Worm (Caenorhabditis elegans) whole organism, L2 larva: ENCODE measurements around the gene srw-31.

Experiments used
- C34F6.9 ChIP-seq: fragments of 150-350 bp; optimal IDR thresholded peaks from 2 replicates; lab custom pipeline; 2014; ENCODE audit warnings: missing biosample characterization, missing genetic modification characterization
- ZK546.5 ChIP-seq: sonication (generic microtip); optimal IDR thresholded peaks from 2 replicates; lab custom pipeline; 2017; ENCODE audit warnings: missing biosample characterization, missing genetic modification characterization
- ama-1 ChIP-seq: fragments of 150-350 bp; optimal IDR thresholded peaks from 2 replicates; lab custom pipeline; 2018; ENCODE audit warnings: inconsistent platforms
- ceh-82 ChIP-seq: fragments of 150-350 bp; optimal IDR thresholded peaks from 2 replicates; lab custom pipeline; 2014; ENCODE audit warnings: missing biosample characterization, missing genetic modification characterization
- egl-27 ChIP-seq: sonication (generic microtip); optimal IDR thresholded peaks from 3 replicates; lab custom pipeline; 2017; ENCODE audit warnings: missing biosample characterization, missing genetic modification reagents, missing genetic modification characterization
- elt-1 ChIP-seq: fragments of 150-350 bp; optimal IDR thresholded peaks from 2 replicates; lab custom pipeline; 2014; ENCODE audit warnings: missing biosample characterization, missing genetic modification characterization
- elt-3 ChIP-seq: sonication (generic microtip); optimal IDR thresholded peaks from 2 replicates; lab custom pipeline; 2017; ENCODE audit warnings: missing biosample characterization, missing genetic modification characterization
- lin-39 ChIP-seq: fragments of 150-350 bp; optimal IDR thresholded peaks from 2 replicates; lab custom pipeline; 2014; ENCODE audit warnings: missing biosample characterization, missing genetic modification reagents, missing genetic modification characterization
- nhr-23 ChIP-seq: fragments of 150-350 bp; optimal IDR thresholded peaks from 2 replicates; lab custom pipeline; 2014; ENCODE audit warnings: missing biosample characterization, missing genetic modification reagents, missing genetic modification characterization
- nhr-237 ChIP-seq: fragments of 150-350 bp; optimal IDR thresholded peaks from 2 replicates; lab custom pipeline; 2014; ENCODE audit warnings: missing biosample characterization, missing genetic modification characterization
- nhr-25 ChIP-seq: fragments of 150-350 bp; sonication (generic microtip); optimal IDR thresholded peaks from 3 replicates; lab custom pipeline; 2014; ENCODE audit warnings: missing biosample characterization, missing genetic modification characterization
- unc-55 ChIP-seq: fragments of 150-350 bp; sonication (generic microtip); optimal IDR thresholded peaks from 3 replicates; lab custom pipeline; 2014; ENCODE audit warnings: missing biosample characterization, missing genetic modification reagents, missing genetic modification characterization
- ztf-4 ChIP-seq: fragments of 150-350 bp; optimal IDR thresholded peaks from 2 replicates; lab custom pipeline; 2014; ENCODE audit warnings: missing biosample characterization, missing genetic modification characterization

DNA sequence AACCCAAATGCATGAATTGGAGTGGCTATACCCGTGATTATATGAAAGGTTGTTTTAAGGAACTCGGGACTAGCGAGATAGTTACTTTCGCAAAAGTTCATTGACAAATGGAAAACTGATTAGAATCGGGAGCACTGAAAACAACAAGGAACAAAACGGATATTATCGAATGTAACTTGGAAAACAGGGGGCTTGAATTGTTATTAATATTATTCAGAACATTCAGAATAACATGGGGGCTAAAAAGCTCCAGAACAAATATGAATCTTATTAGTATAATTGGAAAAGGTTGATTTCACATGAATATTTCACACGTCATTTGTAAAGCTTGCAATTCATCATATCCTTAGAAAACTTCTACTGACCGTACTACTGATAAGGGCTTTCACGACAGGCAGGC, 34.8 kb upstream of the srw-31 start, which contains the start of gene srh-235:
- TF ChIP-seq elt-1 (tag; lab: Kevin White, UChicago), result no peak
- no peak for TF ChIP-seq nhr-23 (tag; lab: Kevin White, UChicago)
- no peak for TF ChIP-seq lin-39
- TF ChIP-seq elt-3, result no peak
- no peak for TF ChIP-seq ama-1 (lab: Kevin White, UChicago)
- no peak for TF ChIP-seq ZK546.5 (tag; lab: Kevin White, UChicago)
- no peak for TF ChIP-seq ztf-4
- TF ChIP-seq ceh-82 (tag; lab: Kevin White, UChicago), result no peak
- TF ChIP-seq unc-55 (GFP tag; lab: Kevin White, UChicago), result no peak
- TF ChIP-seq nhr-25, result no peak
- no peak for TF ChIP-seq C34F6.9 (tag; lab: Kevin White, UChicago)
- no peak for TF ChIP-seq nhr-237
- TF ChIP-seq egl-27 (tag; lab: Kevin White, UChicago), result no peak
